Fruit fly (Drosophila melanogaster) whole organism, pupa: ENCODE data around the gene AOX2.

Source experiments
- CG10348 ChIP-seq: fragments of 200-800 bp; sonication (Bioruptor generic); IDR thresholded peaks from 2 replicates; pipeline ENCODE4 v1.3.6; 2022; ENCODE audit warnings: missing biosample characterization, missing genetic modification characterization
- CG12605 ChIP-seq: fragments of 200-800 bp; sonication (Bioruptor generic); IDR thresholded peaks from 2 replicates; pipeline ENCODE4 v1.3.6; 2022; ENCODE audit warnings: missing biosample characterization, missing genetic modification characterization
- CG13204 ChIP-seq: fragments of 200-800 bp; sonication (Bioruptor generic); optimal IDR thresholded peaks from 2 replicates; lab custom pipeline; 2018; ENCODE audit warnings: missing biosample characterization, mild to moderate bottlenecking, missing genetic modification characterization, moderate library complexity
- CG14655 ChIP-seq: fragments of 200-800 bp; sonication (Bioruptor generic); optimal IDR thresholded peaks from 3 replicates; lab custom pipeline; 2017; ENCODE audit warnings: mild to moderate bottlenecking, missing biosample characterization, missing genetic modification reagents, missing genetic modification characterization
- CG15710 ChIP-seq: fragments of 200-800 bp; sonication (Bioruptor generic); optimal IDR thresholded peaks from 2 replicates; lab custom pipeline; 2018; ENCODE audit warnings: missing biosample characterization, mild to moderate bottlenecking, missing genetic modification characterization, moderate library complexity
- CG17806 ChIP-seq: fragments of 200-800 bp; sonication (Bioruptor generic); optimal IDR thresholded peaks from 2 replicates; lab custom pipeline; 2018; ENCODE audit warnings: missing biosample characterization, mild to moderate bottlenecking, missing genetic modification characterization, moderate library complexity
- CG32121 ChIP-seq: fragments of 200-800 bp; sonication (Bioruptor generic); IDR thresholded peaks from 2 replicates; pipeline ENCODE4 v1.3.6; 2022; ENCODE audit warnings: missing biosample characterization, missing genetic modification characterization
- CG34367 ChIP-seq: fragments of 200-800 bp; sonication (Bioruptor generic); optimal IDR thresholded peaks from 2 replicates; lab custom pipeline; 2018; ENCODE audit warnings: missing biosample characterization, mild to moderate bottlenecking, missing genetic modification characterization
- CG4496 ChIP-seq: fragments of 200-800 bp; sonication (Bioruptor generic); IDR thresholded peaks from 3 replicates; pipeline ENCODE4 v1.3.6; 2022; ENCODE audit warnings: missing biosample characterization, missing genetic modification characterization
- CG8159 ChIP-seq: fragments of 200-800 bp; sonication (Bioruptor generic); optimal IDR thresholded peaks from 3 replicates; lab custom pipeline; 2018; ENCODE audit warnings: missing biosample characterization, mild to moderate bottlenecking, missing genetic modification characterization, moderate library complexity
- CG8301 ChIP-seq: fragments of 200-800 bp; sonication (Bioruptor generic); optimal IDR thresholded peaks from 2 replicates; lab custom pipeline; 2018; ENCODE audit warnings: missing biosample characterization, mild to moderate bottlenecking, missing genetic modification characterization
- CG9948 ChIP-seq: fragments of 200-800 bp; sonication (Bioruptor generic); optimal IDR thresholded peaks from 2 replicates; lab custom pipeline; 2018; ENCODE audit warnings: missing biosample characterization, mild to moderate bottlenecking, missing genetic modification characterization, moderate library complexity
- D1 ChIP-seq: fragments of 200-800 bp; sonication (Bioruptor generic); optimal IDR thresholded peaks from 2 replicates; lab custom pipeline; 2018; ENCODE audit warnings: missing biosample characterization, mild to moderate bottlenecking, missing genetic modification characterization, moderate library complexity
- EcR ChIP-seq: fragments of 200-800 bp; sonication (Bioruptor generic); optimal IDR thresholded peaks from 3 replicates; lab custom pipeline; 2019; ENCODE audit warnings: missing biosample characterization, missing genetic modification characterization, mild to moderate bottlenecking, moderate library complexity, missing genetic modification reagents
- Ets98B ChIP-seq: fragments of 200-800 bp; sonication (Bioruptor generic); IDR thresholded peaks from 2 replicates; pipeline ENCODE4 v1.3.6; 2022; ENCODE audit warnings: missing biosample characterization, missing genetic modification characterization
- Pif1A ChIP-seq: fragments of 200-800 bp; sonication (Bioruptor generic); optimal IDR thresholded peaks from 3 replicates; lab custom pipeline; 2016; ENCODE audit warnings: missing biosample characterization, missing genetic modification characterization
- Pif1B ChIP-seq: fragments of 200-800 bp; sonication (Bioruptor generic); optimal IDR thresholded peaks from 3 replicates; lab custom pipeline; 2016; ENCODE audit warnings: missing biosample characterization, missing genetic modification characterization
- Snoo ChIP-seq: fragments of 200-800 bp; sonication (Bioruptor generic); optimal IDR thresholded peaks from 3 replicates; lab custom pipeline; 2017; ENCODE audit warnings: missing biosample characterization, mild to moderate bottlenecking, missing genetic modification characterization, inconsistent platforms
- fd96Ca ChIP-seq: fragments of 200-800 bp; sonication (Bioruptor generic); IDR thresholded peaks from 3 replicates; pipeline ENCODE4 v1.3.6; 2022; ENCODE audit warnings: missing biosample characterization, missing genetic modification characterization
- gl ChIP-seq: fragments of 200-800 bp; sonication (Bioruptor generic); optimal IDR thresholded peaks from 2 replicates; lab custom pipeline; 2018; ENCODE audit warnings: missing biosample characterization, mild to moderate bottlenecking, missing genetic modification characterization
- rn ChIP-seq: fragments of 200-800 bp; sonication (Bioruptor generic); IDR thresholded peaks from 2 replicates; pipeline ENCODE4 v1.3.6; 2022; ENCODE audit warnings: missing biosample characterization, missing genetic modification characterization

AOX2 gene

dm6 chr3R:15507760-15508159 lies 34.5 kb downstream of the AOX2 start:
- TF ChIP-seq Pif1A (GFP tag; lab: Kevin White, UChicago) = no peak
- TF ChIP-seq CG13204 (GFP tag; lab: Kevin White, UChicago) = no peak
- no peak for TF ChIP-seq Ets98B
- no peak for TF ChIP-seq CG8301
- TF ChIP-seq CG12605 (GFP tag; lab: Robert Waterston, UW) = no peak
- no peak for TF ChIP-seq EcR (GFP tag; lab: Kevin White, UChicago)
- no peak for TF ChIP-seq CG9948 (tag; lab: Kevin White, UChicago)
- no peak for TF ChIP-seq CG14655 (GFP tag; lab: Kevin White, UChicago)
- TF ChIP-seq fd96Ca (GFP tag; lab: Robert Waterston, UW) = no peak
- TF ChIP-seq Snoo (tag; lab: Kevin White, UChicago) = no peak
- TF ChIP-seq CG17806 (tag; lab: Kevin White, UChicago) = no peak
- TF ChIP-seq gl (tag; lab: Kevin White, UChicago) = no peak
- TF ChIP-seq Pif1B = no peak
- no peak for TF ChIP-seq CG15710 (tag; lab: Kevin White, UChicago)
- no peak for TF ChIP-seq CG4496 (GFP tag; lab: Robert Waterston, UW)
- no peak for TF ChIP-seq CG34367 (tag; lab: Kevin White, UChicago)
- no peak for TF ChIP-seq CG10348 (GFP tag; lab: Robert Waterston, UW)
- no peak for TF ChIP-seq D1 (tag; lab: Kevin White, UChicago)
- TF ChIP-seq, all 21 proteins: peak for 0

- TF ChIP-seq rn (GFP tag; lab: Robert Waterston, UW) = no peak
- TF ChIP-seq CG10348 (GFP tag; lab: Robert Waterston, UW) = no peak
- TF ChIP-seq fd96Ca (GFP tag; lab: Robert Waterston, UW) = no peak
- TF ChIP-seq Ets98B = no peak
- TF ChIP-seq CG12605 (GFP tag; lab: Robert Waterston, UW) = no peak
- no peak for TF ChIP-seq CG34367 (tag; lab: Kevin White, UChicago)
- TF ChIP-seq, all 21 proteins: peak for 0
Measured at dm6 chr3R:15494302-15494701, 47.9 kb downstream of the AOX2 start, which contains the start of gene maca. Gene maca (plus strand): TSS chr3R:15494602.

dm6 chr3R:15493211-15493610 lies 49.0 kb downstream of the AOX2 start:
- TF ChIP-seq Pif1B (no peak), CG12605 (GFP tag; lab: Robert Waterston, UW) (no peak), CG4496 (GFP tag; lab: Robert Waterston, UW) (no peak), CG8301 (no peak), fd96Ca (GFP tag; lab: Robert Waterston, UW) (no peak), rn (GFP tag; lab: Robert Waterston, UW) (no peak), CG14655 (GFP tag; lab: Kevin White, UChicago) (no peak), Ets98B (no peak), CG34367 (tag; lab: Kevin White, UChicago) (no peak), EcR (GFP tag; lab: Kevin White, UChicago) (no peak), Snoo (tag; lab: Kevin White, UChicago) (no peak), CG9948 (tag; lab: Kevin White, UChicago) (no peak), CG8159 (tag; lab: Kevin White, UChicago) (no peak), CG15710 (tag; lab: Kevin White, UChicago) (no peak), gl (tag; lab: Kevin White, UChicago) (no peak), D1 (tag; lab: Kevin White, UChicago) (no peak), CG32121 (no peak), Pif1A (GFP tag; lab: Kevin White, UChicago) (no peak), CG13204 (GFP tag; lab: Kevin White, UChicago) (no peak), CG17806 (tag; lab: Kevin White, UChicago) (no peak)
